Fruit fly (Drosophila melanogaster): Measurements from ENCODE around the gene CG31606.

Gene CG31606

DNA sequence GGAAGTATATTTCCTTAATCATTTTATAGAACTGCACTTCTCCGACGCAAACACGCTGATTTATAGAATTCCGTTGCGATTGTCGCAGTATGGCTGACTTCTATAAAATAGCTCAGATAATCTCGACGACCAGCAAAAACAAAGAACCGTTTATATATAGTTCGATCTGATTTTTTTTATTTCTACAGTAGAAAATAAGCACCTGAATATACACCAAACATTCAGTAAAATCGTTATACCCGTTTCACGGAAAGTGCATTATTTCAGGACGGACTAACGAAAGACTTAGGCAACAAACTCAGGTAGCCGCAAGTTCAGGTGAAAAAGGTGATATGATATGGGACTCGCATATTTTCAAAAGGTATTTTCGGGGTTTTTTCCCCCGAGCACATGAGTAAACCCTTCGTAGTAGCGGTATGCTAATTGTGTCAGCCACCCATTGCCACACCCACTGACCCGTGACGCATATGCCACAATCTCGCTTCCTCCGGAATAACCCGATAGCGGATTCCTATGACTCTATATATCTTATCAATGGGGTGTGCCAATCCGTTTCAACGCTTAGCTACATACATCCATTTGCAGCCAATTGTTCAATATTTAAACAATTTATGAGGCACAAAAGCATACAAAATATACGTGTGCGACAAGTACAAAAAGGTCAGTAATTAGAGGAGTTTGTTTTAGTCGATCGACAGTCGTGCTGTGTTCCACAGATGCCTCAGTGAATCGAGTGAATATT, 2.2 kb upstream of the CG31606 start, which contains the start of the genes CG42763 and CG43394:
CG42763 (minus strand) TSS at position 41 of the 742 bp plus-strand sequence.
CG43394 (plus strand) TSS at position 692 of the 742 bp plus-strand sequence.
- TF ChIP-seq kay (GFP tag; ENCODE audit: borderline replicate concordance): peak; percentile 75
- TF ChIP-seq Mnt (GFP tag; optimal IDR thresholded peaks at IDR 0.05): no peak

DNA sequence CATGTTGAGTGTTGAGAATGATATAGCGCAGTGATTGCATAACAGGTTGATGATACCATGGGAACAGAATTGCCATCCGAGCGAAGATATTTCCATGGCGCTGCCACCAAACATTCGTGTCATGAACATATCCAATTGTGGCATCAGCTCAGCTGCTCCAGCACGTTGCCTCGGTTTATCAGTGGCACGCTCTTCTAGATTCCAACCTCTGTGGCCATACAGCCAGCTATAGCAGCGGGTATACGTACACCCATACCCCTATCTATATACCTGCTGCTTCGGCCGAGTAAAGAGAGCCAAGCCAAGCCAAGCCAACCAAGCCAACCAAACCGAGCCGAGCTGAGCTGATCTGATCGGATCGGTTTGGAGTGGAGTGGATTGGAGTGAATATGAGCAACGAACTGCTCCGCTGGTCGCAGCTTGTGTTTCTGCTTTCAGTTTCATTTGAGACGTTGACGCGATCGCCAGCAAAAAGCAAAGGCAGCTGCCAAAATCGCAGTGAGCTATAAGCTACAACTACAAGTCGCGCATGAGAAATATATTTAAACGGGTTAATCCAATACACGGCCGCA, 1.2 kb downstream of the CG31606 start:
- TF ChIP-seq CG5204 (GFP tag; optimal IDR thresholded peaks at IDR 0.05) (no peak), tj (GFP tag; optimal IDR thresholded peaks at IDR 0.05) (no peak)

DNA sequence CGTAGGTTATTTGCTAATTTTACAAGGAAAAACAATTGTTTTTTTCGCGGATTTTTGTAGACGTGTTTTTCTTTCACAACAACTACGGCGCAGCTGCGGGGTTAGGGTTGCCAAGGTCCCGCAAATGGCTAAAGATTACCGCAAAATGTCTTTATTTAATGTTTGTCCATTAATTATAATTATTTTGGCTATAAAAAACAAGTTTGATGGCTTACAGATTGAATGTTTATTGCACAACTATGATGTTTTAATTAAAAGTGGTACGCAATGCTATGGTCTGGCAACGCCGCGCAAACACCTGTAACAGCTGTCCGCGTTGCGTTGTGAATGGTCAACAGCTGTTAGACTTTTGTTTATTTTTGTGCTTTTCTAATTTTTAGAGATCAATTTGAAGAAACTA, 9.3 kb downstream of the CG31606 start:
- TF ChIP-seq cic (GFP tag; optimal IDR thresholded peaks at IDR 0.05): no peak
- TF ChIP-seq CG5204 (GFP tag; optimal IDR thresholded peaks at IDR 0.05): no peak
- peak; percentile 97 for TF ChIP-seq CG14711 (tag; optimal IDR thresholded peaks at IDR 0.05)
- peak; percentile 70 for TF ChIP-seq CG7045 (GFP tag; optimal IDR thresholded peaks at IDR 0.05)
- TF ChIP-seq pad (GFP tag; optimal IDR thresholded peaks at IDR 0.05): peak; percentile 47
- peak; percentile 95 for TF ChIP-seq kay (GFP tag; ENCODE audit: borderline replicate concordance)
- peak; percentile 20 for TF ChIP-seq Clk (GFP tag; optimal IDR thresholded peaks at IDR 0.05)
- peak; percentile 82 for TF ChIP-seq bab1 (GFP tag; optimal IDR thresholded peaks at IDR 0.05)
- no peak for TF ChIP-seq cnc (optimal IDR thresholded peaks at IDR 0.05)
- TF ChIP-seq CG12768 (GFP tag; optimal IDR thresholded peaks at IDR 0.05): peak; percentile 25
- TF ChIP-seq CG33017 (tag; optimal IDR thresholded peaks at IDR 0.05): peak; percentile 34
- TF ChIP-seq CG1620 (GFP tag; optimal IDR thresholded peaks at IDR 0.05): peak; percentile 66
- TF ChIP-seq Hr96 (GFP tag; optimal IDR thresholded peaks at IDR 0.05): no peak
- peak; percentile 81 for TF ChIP-seq toe (GFP tag; optimal IDR thresholded peaks at IDR 0.05)
- peak; percentile 71 for TF ChIP-seq Mnt (GFP tag; optimal IDR thresholded peaks at IDR 0.05)
- peak; percentile 16 for TF ChIP-seq ovo (GFP tag; optimal IDR thresholded peaks at IDR 0.05)
- TF ChIP-seq CG7101 (tag; optimal IDR thresholded peaks at IDR 0.05): peak; percentile 77
- TF ChIP-seq CG11617 (GFP tag; optimal IDR thresholded peaks at IDR 0.05): peak; percentile 79
- TF ChIP-seq Crg-1 (GFP tag; optimal IDR thresholded peaks at IDR 0.05): peak; percentile 61
- TF ChIP-seq tj (GFP tag; optimal IDR thresholded peaks at IDR 0.05): peak; percentile 39

DNA sequence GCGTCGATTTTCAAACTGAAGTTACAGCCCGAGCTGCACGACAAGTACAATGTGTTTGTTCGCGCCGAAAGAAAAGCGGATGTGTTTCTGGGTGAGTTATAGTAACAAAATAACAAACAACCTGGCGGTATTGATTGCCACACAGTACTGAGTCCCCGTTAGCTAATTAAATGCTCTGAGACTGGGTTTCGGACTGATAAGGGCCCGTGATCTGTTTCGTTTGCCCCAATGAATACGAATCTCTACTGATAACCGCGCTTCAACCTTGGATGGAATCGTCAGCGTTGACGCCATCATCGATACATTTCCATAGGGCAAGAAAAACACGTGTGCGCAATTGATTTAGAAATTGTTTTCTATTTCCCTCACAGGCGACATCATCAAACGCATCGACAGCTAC, 9.8 kb downstream of the CG31606 start:
- TF ChIP-seq cic (GFP tag; optimal IDR thresholded peaks at IDR 0.05) (peak; percentile 38), tj (GFP tag; optimal IDR thresholded peaks at IDR 0.05) (no peak)

DNA sequence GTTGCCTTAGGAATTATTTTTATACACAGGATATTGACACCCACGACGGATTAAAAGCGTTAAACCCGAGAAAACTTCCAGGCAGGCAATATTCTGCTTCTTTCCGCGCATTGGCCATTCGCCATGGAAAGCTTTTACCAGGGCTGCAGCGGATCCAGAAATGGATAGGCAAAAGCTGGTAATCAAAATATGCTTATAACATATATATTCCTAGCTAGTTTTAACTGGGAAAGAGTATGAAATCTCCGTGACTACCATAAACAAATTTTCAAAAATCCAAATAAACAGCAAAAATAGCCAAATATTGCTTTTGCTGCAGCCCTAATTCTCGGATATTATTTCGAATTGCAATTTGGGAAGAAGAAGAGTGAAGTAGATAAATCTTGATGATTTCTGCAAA, 12.1 kb downstream of the CG31606 start, which contains the start of the genes PAPLA1 and Rbsn-5:
PAPLA1 (minus strand) TSS at position 141 of the 400 bp plus-strand sequence.
Rbsn-5 (plus strand) TSS at position 335 of the 400 bp plus-strand sequence.
- TF ChIP-seq CG12768 (GFP tag; optimal IDR thresholded peaks at IDR 0.05) (peak; percentile 89), cnc (optimal IDR thresholded peaks at IDR 0.05) (no peak), Clk (GFP tag; optimal IDR thresholded peaks at IDR 0.05) (peak; percentile 80), Mnt (GFP tag; optimal IDR thresholded peaks at IDR 0.05) (peak; percentile 92), kay (GFP tag; ENCODE audit: borderline replicate concordance) (peak; percentile 96), ovo (GFP tag; optimal IDR thresholded peaks at IDR 0.05) (peak; percentile 66), CG11617 (GFP tag; optimal IDR thresholded peaks at IDR 0.05) (peak; percentile 90), CG14711 (tag; optimal IDR thresholded peaks at IDR 0.05) (peak; percentile 87), pad (GFP tag; optimal IDR thresholded peaks at IDR 0.05) (peak; percentile 75), toe (GFP tag; optimal IDR thresholded peaks at IDR 0.05) (peak; percentile 96), tj (GFP tag; optimal IDR thresholded peaks at IDR 0.05) (peak; percentile 83), CG33017 (tag; optimal IDR thresholded peaks at IDR 0.05) (peak; percentile 89), CG1620 (GFP tag; optimal IDR thresholded peaks at IDR 0.05) (peak; percentile 93), CG7045 (GFP tag; optimal IDR thresholded peaks at IDR 0.05) (peak; percentile 90), Crg-1 (GFP tag; optimal IDR thresholded peaks at IDR 0.05) (peak; percentile 92), CG7101 (tag; optimal IDR thresholded peaks at IDR 0.05) (peak; percentile 91), CG5204 (GFP tag; optimal IDR thresholded peaks at IDR 0.05) (no peak), cic (GFP tag; optimal IDR thresholded peaks at IDR 0.05) (peak; percentile 34), bab1 (GFP tag; optimal IDR thresholded peaks at IDR 0.05) (peak; percentile 95), Hr96 (GFP tag; optimal IDR thresholded peaks at IDR 0.05) (peak; percentile 92)

DNA sequence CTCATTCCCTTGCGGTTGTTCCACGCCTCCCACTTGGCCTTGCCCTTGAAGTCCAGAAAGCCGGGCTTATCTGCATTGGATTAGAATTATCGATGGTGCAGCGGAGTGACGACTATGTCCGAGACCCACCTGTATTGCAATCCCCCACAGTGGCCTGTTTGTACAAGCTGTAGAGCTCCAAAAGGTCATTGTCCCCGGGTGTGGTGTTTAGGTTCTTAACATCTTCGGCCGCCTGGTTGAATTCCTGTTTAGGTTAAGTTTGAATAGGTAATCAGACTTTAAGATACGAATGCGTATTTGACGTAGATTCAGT, 14.5 kb downstream of the CG31606 start:
- TF ChIP-seq CG5204 (GFP tag; optimal IDR thresholded peaks at IDR 0.05) (no peak), CG33017 (tag; optimal IDR thresholded peaks at IDR 0.05) (no peak), CG11617 (GFP tag; optimal IDR thresholded peaks at IDR 0.05) (no peak), kay (GFP tag; ENCODE audit: borderline replicate concordance) (no peak), bab1 (GFP tag; optimal IDR thresholded peaks at IDR 0.05) (no peak), pad (GFP tag; optimal IDR thresholded peaks at IDR 0.05) (no peak), Mnt (GFP tag; optimal IDR thresholded peaks at IDR 0.05) (no peak)
